Worm (Caenorhabditis elegans) whole organism, young adult: Measurements from ENCODE around the gene ZC196.5.

Source experiments
- B0019.2 ChIP-seq: fragments of 200-800 bp; sonication (Bioruptor generic); conservative IDR thresholded peaks from 2 replicates; pipeline ENCODE4 v1.3.6; 2022; ENCODE audit warnings: missing genetic modification reagents, missing genetic modification characterization, missing compliant biosample characterization
- F33H1.4 ChIP-seq: fragments of 200-800 bp; sonication (Bioruptor generic); IDR thresholded peaks from 2 replicates; pipeline ENCODE4 v1.3.6; 2022; ENCODE audit warnings: missing genetic modification reagents, missing genetic modification characterization, missing compliant biosample characterization
- F39B2.1 ChIP-seq: fragments of 200-800 bp; sonication (Bioruptor generic); IDR thresholded peaks from 2 replicates; pipeline ENCODE4 v1.3.6; 2022; ENCODE audit warnings: missing genetic modification reagents, missing genetic modification characterization, missing compliant biosample characterization
- F57A8.1 ChIP-seq: fragments of 200-800 bp; sonication (Bioruptor generic); optimal IDR thresholded peaks from 2 replicates; lab custom pipeline; 2018; ENCODE audit warnings: mild to moderate bottlenecking, missing genetic modification characterization, moderate library complexity, missing compliant biosample characterization
- F57C9.4 ChIP-seq: sonication (generic microtip); optimal IDR thresholded peaks from 2 replicates; lab custom pipeline; 2017; ENCODE audit warnings: mild to moderate bottlenecking, missing genetic modification characterization, missing compliant biosample characterization
- K11D2.4 ChIP-seq: fragments of 200-800 bp; sonication (Bioruptor generic); IDR thresholded peaks from 2 replicates; pipeline ENCODE4 v1.3.6; 2022; ENCODE audit warnings: missing genetic modification reagents, missing genetic modification characterization, missing compliant biosample characterization
- Y53F4B.3 ChIP-seq: fragments of 200-800 bp; sonication (Bioruptor generic); IDR thresholded peaks from 2 replicates; pipeline ENCODE4 v1.3.6; 2022; ENCODE audit warnings: missing genetic modification reagents, missing genetic modification characterization, missing compliant biosample characterization
- Y67H2A.10 ChIP-seq: fragments of 200-800 bp; sonication (Bioruptor generic); conservative IDR thresholded peaks from 2 replicates; pipeline ENCODE4 v1.3.6; 2022; ENCODE audit warnings: missing genetic modification reagents, missing genetic modification characterization, missing compliant biosample characterization
- ZK185.1 ChIP-seq: sonication (generic microtip); optimal IDR thresholded peaks from 2 replicates; lab custom pipeline; 2016; ENCODE audit warnings: mild to moderate bottlenecking, missing genetic modification characterization, missing compliant biosample characterization; ENCODE audit not compliant: poor library complexity, severe bottlenecking
- ama-1 ChIP-seq, 3 experiments: fragments of 150-350 bp in 1 of 3; sonication (generic microtip) in 2 of 3; optimal IDR thresholded peaks; 2 replicates each; lab custom pipeline; 2014 to 2018; ENCODE audit warnings: missing biosample characterization in 2 of 3, missing genetic modification characterization in 2 of 3, missing genetic modification reagents in 2 of 3
- aptf-2 ChIP-seq: fragments of 200-800 bp; sonication (Bioruptor generic); conservative IDR thresholded peaks from 2 replicates; pipeline ENCODE4 v1.3.6; 2022; ENCODE audit warnings: missing genetic modification reagents, missing genetic modification characterization, missing compliant biosample characterization
- aptf-3 ChIP-seq: fragments of 200-800 bp; sonication (Bioruptor generic); IDR thresholded peaks from 2 replicates; pipeline ENCODE4 v1.3.6; 2022; ENCODE audit warnings: missing genetic modification characterization, missing compliant biosample characterization
- athp-1 ChIP-seq: sonication (generic microtip); optimal IDR thresholded peaks from 2 replicates; lab custom pipeline; 2017; ENCODE audit warnings: mild to moderate bottlenecking, missing genetic modification characterization, missing compliant biosample characterization
- cebp-2 ChIP-seq: fragments of 200-800 bp; sonication (Bioruptor generic); IDR thresholded peaks from 2 replicates; pipeline ENCODE4 v1.3.6; 2022; ENCODE audit warnings: missing genetic modification characterization, missing compliant biosample characterization
- ceh-100 ChIP-seq: fragments of 200-800 bp; sonication (Bioruptor generic); IDR thresholded peaks from 2 replicates; pipeline ENCODE4 v1.3.6; 2022; ENCODE audit warnings: missing genetic modification reagents, missing genetic modification characterization, missing compliant biosample characterization
- egl-18 ChIP-seq: fragments of 200-800 bp; sonication (Bioruptor generic); IDR thresholded peaks from 2 replicates; pipeline ENCODE4 v1.3.6; 2022; ENCODE audit warnings: missing genetic modification reagents, missing genetic modification characterization, missing compliant biosample characterization
- egrh-3 ChIP-seq: fragments of 200-800 bp; sonication (Bioruptor generic); IDR thresholded peaks from 2 replicates; pipeline ENCODE4 v1.3.6; 2022; ENCODE audit warnings: missing genetic modification reagents, missing genetic modification characterization, missing compliant biosample characterization
- him-1 ChIP-seq: sonication (generic microtip); optimal IDR thresholded peaks from 2 replicates; lab custom pipeline; 2016; ENCODE audit warnings: missing genotype, missing genetic modification reagents, missing genetic modification characterization, missing compliant biosample characterization
- hmg-1.2 ChIP-seq: fragments of 200-800 bp; sonication (Bioruptor generic); IDR thresholded peaks from 2 replicates; pipeline ENCODE4 v1.3.6; 2022; ENCODE audit warnings: missing genetic modification reagents, missing genetic modification characterization, missing compliant biosample characterization
- hmg-20 ChIP-seq: fragments of 200-800 bp; sonication (Bioruptor generic); IDR thresholded peaks from 2 replicates; pipeline ENCODE4 v1.3.6; 2022; ENCODE audit warnings: missing genetic modification reagents, missing genetic modification characterization, missing compliant biosample characterization
- lag-1 ChIP-seq: fragments of 200-800 bp; sonication (Bioruptor generic); IDR thresholded peaks from 2 replicates; pipeline ENCODE4 v1.3.6; 2022; ENCODE audit warnings: missing genetic modification reagents, missing genetic modification characterization, missing compliant biosample characterization
- lin-40 ChIP-seq: sonication (generic microtip); optimal IDR thresholded peaks from 2 replicates; lab custom pipeline; 2016; ENCODE audit warnings: missing genetic modification characterization, mild to moderate bottlenecking, missing compliant biosample characterization, missing genotype, missing genetic modification reagents
- lsy-27 ChIP-seq: sonication (generic microtip); optimal IDR thresholded peaks from 2 replicates; lab custom pipeline; 2017; ENCODE audit warnings: missing genetic modification characterization, mild to moderate bottlenecking, missing compliant biosample characterization, antibody characterized with exemption, missing genotype, borderline replicate concordance; ENCODE audit not compliant: insufficient read depth
- madf-3 ChIP-seq: fragments of 200-800 bp; sonication (Bioruptor generic); IDR thresholded peaks from 2 replicates; pipeline ENCODE4 v1.3.6; 2022; ENCODE audit warnings: missing genetic modification reagents, missing genetic modification characterization, missing compliant biosample characterization
- madf-6 ChIP-seq: fragments of 200-800 bp; sonication (Bioruptor generic); IDR thresholded peaks from 2 replicates; pipeline ENCODE4 v1.3.6; 2022; ENCODE audit warnings: missing genetic modification reagents, missing genetic modification characterization, missing compliant biosample characterization
- nfya-1 ChIP-seq: sonication (generic microtip); optimal IDR thresholded peaks from 2 replicates; lab custom pipeline; 2017; ENCODE audit warnings: antibody characterized with exemption, missing compliant biosample characterization, missing genetic modification characterization, borderline replicate concordance; ENCODE audit not compliant: insufficient read depth
- nfyb-1 ChIP-seq: fragments of 200-800 bp; sonication (Bioruptor generic); IDR thresholded peaks from 2 replicates; pipeline ENCODE4 v1.3.6; 2022; ENCODE audit warnings: missing genetic modification reagents, missing genetic modification characterization, missing compliant biosample characterization
- nhr-120 ChIP-seq: fragments of 200-800 bp; sonication (Bioruptor generic); IDR thresholded peaks from 2 replicates; pipeline ENCODE4 v1.3.6; 2022; ENCODE audit warnings: missing genetic modification characterization, missing compliant biosample characterization
- nhr-80 ChIP-seq: sonication (generic microtip); optimal IDR thresholded peaks from 2 replicates; lab custom pipeline; 2016; ENCODE audit warnings: missing genetic modification characterization, missing compliant biosample characterization
- nhr-90 ChIP-seq: sonication (generic microtip); optimal IDR thresholded peaks from 2 replicates; lab custom pipeline; 2016; ENCODE audit warnings: missing genotype, mild to moderate bottlenecking, missing genetic modification characterization, missing compliant biosample characterization
- rec-8 ChIP-seq, 2 experiments: sonication (generic microtip); optimal IDR thresholded peaks; 2 replicates each; lab custom pipeline; 2016; ENCODE audit warnings: mild to moderate bottlenecking in 2 of 2, missing genetic modification characterization in 2 of 2, missing genetic modification reagents in 2 of 2, missing genotype in 2 of 2, missing biosample characterization in 1 of 2, missing compliant biosample characterization in 1 of 2, moderate library complexity in 1 of 2
- rpc-1 ChIP-seq, 2 experiments: fragments of 150-350 bp in 1 of 2; sonication (generic microtip) in 1 of 2; optimal IDR thresholded peaks; 2 replicates each; lab custom pipeline; 2014 to 2018; ENCODE audit warnings: missing biosample characterization in 1 of 2, missing genetic modification characterization in 1 of 2, missing genetic modification reagents in 1 of 2, missing genotype in 1 of 2
- snpc-1.1 ChIP-seq: sonication (generic microtip); optimal IDR thresholded peaks from 2 replicates; lab custom pipeline; 2017; ENCODE audit warnings: missing genetic modification characterization, mild to moderate bottlenecking, missing compliant biosample characterization, antibody characterized with exemption, moderate library complexity, missing genotype, missing genetic modification reagents; ENCODE audit not compliant: insufficient read depth
- snpc-3.4 ChIP-seq: sonication (generic microtip); optimal IDR thresholded peaks from 2 replicates; lab custom pipeline; 2017; ENCODE audit warnings: missing genetic modification characterization, mild to moderate bottlenecking, missing compliant biosample characterization, antibody characterized with exemption, moderate library complexity, missing genotype, missing genetic modification reagents
- tbx-9 ChIP-seq: sonication (generic microtip); optimal IDR thresholded peaks from 2 replicates; lab custom pipeline; 2016; ENCODE audit warnings: borderline replicate concordance, missing genetic modification characterization, inconsistent platforms, missing compliant biosample characterization
- xnd-1 ChIP-seq: sonication (generic microtip); optimal IDR thresholded peaks from 2 replicates; lab custom pipeline; 2016; ENCODE audit warnings: missing genotype, missing genetic modification reagents, missing genetic modification characterization, missing compliant biosample characterization
- zfh-2 ChIP-seq: fragments of 200-800 bp; sonication (Bioruptor generic); conservative IDR thresholded peaks from 2 replicates; pipeline ENCODE4 v1.3.6; 2022; ENCODE audit warnings: missing genetic modification reagents, missing genetic modification characterization, missing compliant biosample characterization
- ztf-18 ChIP-seq: sonication (generic microtip); optimal IDR thresholded peaks from 2 replicates; lab custom pipeline; 2016; ENCODE audit warnings: missing genotype, mild to moderate bottlenecking, missing genetic modification characterization, missing compliant biosample characterization
- ztf-22 ChIP-seq: fragments of 200-800 bp; sonication (Bioruptor generic); optimal IDR thresholded peaks from 2 replicates; lab custom pipeline; 2018; ENCODE audit warnings: mild to moderate bottlenecking, missing genetic modification characterization, moderate library complexity, missing compliant biosample characterization
- ztf-3 ChIP-seq: fragments of 200-800 bp; sonication (Bioruptor generic); optimal IDR thresholded peaks from 2 replicates; lab custom pipeline; 2018; ENCODE audit warnings: mild to moderate bottlenecking, missing genetic modification characterization, missing compliant biosample characterization

The ZC196.5 gene

ce11 chrV:8762861-8763260 is 33.7 kb downstream of the ZC196.5 start, which contains the start of gene B0507.8:
TSS of gene B0507.8 (minus strand) at chrV:8762961.
- TF ChIP-seq madf-6 (GFP tag; lab: Robert Waterston, UW): no peak
- no peak for TF ChIP-seq ZK185.1 (tag; lab: Kevin White, UChicago)
- TF ChIP-seq zfh-2: no peak
- TF ChIP-seq rec-8 (tag; optimal IDR thresholded peaks at IDR 0.05; lab: Kevin White, UChicago): no peak
- no peak for TF ChIP-seq ztf-18 (tag; lab: Kevin White, UChicago)
- no peak for TF ChIP-seq snpc-1.1 (tag; lab: Kevin White, UChicago)
- TF ChIP-seq nhr-120 (GFP tag; lab: Robert Waterston, UW): no peak
- no peak for TF ChIP-seq athp-1 (tag; lab: Kevin White, UChicago)
- no peak for TF ChIP-seq nhr-90 (tag; lab: Kevin White, UChicago)
- no peak for TF ChIP-seq aptf-3 (GFP tag; lab: Robert Waterston, UW)
- no peak for TF ChIP-seq egl-18
- TF ChIP-seq K11D2.4 (GFP tag; lab: Robert Waterston, UW): no peak
- no peak for TF ChIP-seq ama-1 (optimal IDR thresholded peaks at IDR 0.05; lab: Kevin White, UChicago)
- TF ChIP-seq ama-1 (GFP tag; optimal IDR thresholded peaks at IDR 0.05; lab: Kevin White, UChicago): no peak
- no peak for TF ChIP-seq B0019.2 (GFP tag; lab: Robert Waterston, UW)

ce11 chrV:8765938-8766337 is 36.7 kb downstream of the ZC196.5 start, which contains the start of gene B0507.9:
TSS of gene B0507.9 (minus strand) at chrV:8766038.
- TF ChIP-seq snpc-3.4 (tag; lab: Kevin White, UChicago): no peak
- TF ChIP-seq hmg-20 (GFP tag; lab: Robert Waterston, UW): no peak
- TF ChIP-seq ztf-3: no peak
- no peak for TF ChIP-seq aptf-2 (GFP tag; lab: Robert Waterston, UW)
- TF ChIP-seq nfya-1 (tag; lab: Kevin White, UChicago): no peak
- no peak for TF ChIP-seq nfyb-1 (GFP tag; lab: Robert Waterston, UW)
- TF ChIP-seq Y53F4B.3: no peak
- TF ChIP-seq xnd-1 (tag; lab: Kevin White, UChicago): no peak

ce11 chrV:8767041-8767440 is 37.8 kb downstream of the ZC196.5 start:
- TF ChIP-seq F39B2.1 (GFP tag; lab: Robert Waterston, UW) (no peak), F33H1.4 (GFP tag; lab: Robert Waterston, UW) (no peak), hmg-1.2 (GFP tag; lab: Robert Waterston, UW) (no peak), egrh-3 (GFP tag; lab: Robert Waterston, UW) (no peak), aptf-2 (GFP tag; lab: Robert Waterston, UW) (no peak), lag-1 (GFP tag; lab: Robert Waterston, UW) (no peak), cebp-2 (GFP tag; lab: Robert Waterston, UW) (no peak)

ce11 chrV:8767493-8767892 is 38.3 kb downstream of the ZC196.5 start:
- TF ChIP-seq nhr-80 (tag; lab: Kevin White, UChicago) (peak; percentile 15), ztf-22 (GFP tag; lab: Kevin White, UChicago) (no peak), tbx-9 (tag; lab: Kevin White, UChicago) (no peak)

ce11 chrV:8768481-8768959 is 39.3 kb downstream of the ZC196.5 start, which contains the start of gene B0507.3:
TSS of gene B0507.3 (plus strand) at chrV:8768909.
- TF ChIP-seq madf-3 (GFP tag; lab: Robert Waterston, UW): no peak
- TF ChIP-seq lin-40 (tag; lab: Kevin White, UChicago): no peak
- TF ChIP-seq F57C9.4 (tag; lab: Kevin White, UChicago): no peak
- no peak for TF ChIP-seq nhr-120 (GFP tag; lab: Robert Waterston, UW)
- no peak for TF ChIP-seq Y67H2A.10 (GFP tag; lab: Robert Waterston, UW)
- no peak for TF ChIP-seq lsy-27 (tag; lab: Kevin White, UChicago)
- TF ChIP-seq him-1: no peak
- TF ChIP-seq rpc-1 (optimal IDR thresholded peaks at IDR 0.05; lab: Kevin White, UChicago): no peak
- TF ChIP-seq rpc-1 (tag; optimal IDR thresholded peaks at IDR 0.05; lab: Kevin White, UChicago): no peak
- TF ChIP-seq nhr-80 (tag; lab: Kevin White, UChicago): peak; percentile 89
- no peak for TF ChIP-seq egrh-3 (GFP tag; lab: Robert Waterston, UW)
- no peak for TF ChIP-seq ceh-100 (GFP tag; lab: Robert Waterston, UW)
- TF ChIP-seq xnd-1 (tag; lab: Kevin White, UChicago): no peak
- no peak for TF ChIP-seq F57A8.1 (GFP tag; lab: Kevin White, UChicago)
- no peak for TF ChIP-seq ZK185.1 (tag; lab: Kevin White, UChicago)
